Fruit fly (Drosophila melanogaster): Measurements from ENCODE around the gene CG7131.

DNA sequence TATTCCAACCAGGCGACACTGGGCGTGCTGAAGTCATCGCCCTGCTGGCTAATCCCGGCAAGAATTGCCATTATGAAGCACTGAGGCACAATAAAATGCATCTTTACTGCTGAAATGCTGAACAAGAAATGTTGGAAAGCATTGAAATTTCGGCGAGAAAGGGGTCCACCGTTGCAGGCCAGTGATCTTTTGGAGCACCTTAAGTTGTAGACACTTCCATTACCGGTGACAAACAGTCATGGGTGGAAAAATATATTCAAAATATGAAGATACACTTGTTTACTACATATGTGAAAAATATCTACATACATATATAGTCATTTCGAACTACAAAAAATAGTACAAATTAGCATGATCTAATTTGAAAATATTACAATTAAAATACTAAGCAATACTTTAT, 14.2 kb upstream of the CG7131 start, which contains the start of gene CG7126:
- TF ChIP-seq Eip74EF (GFP tag; optimal IDR thresholded peaks at IDR 0.05), result no peak
- no peak for TF ChIP-seq Side (GFP tag; optimal IDR thresholded peaks at IDR 0.05)
- no peak for TF ChIP-seq CG32532 (GFP tag; IDR thresholded peaks at IDR 0.05)
- TF ChIP-seq nerfin-2 (GFP tag; IDR thresholded peaks at IDR 0.05; ENCODE audit: partially characterized antibody), result no peak
- no peak for TF ChIP-seq jing (GFP tag; optimal IDR thresholded peaks at IDR 0.05)

Measured in whole organism, embryonic.